Fruit fly (Drosophila melanogaster) whole organism: Measurements from ENCODE around the gene CG15629.

Experiments
- Dll ChIP-seq: fragments of >200 bp; optimal IDR thresholded peaks from 2 replicates; lab custom pipeline; 2017
- psq ChIP-seq: fragments of >200 bp; optimal IDR thresholded peaks from 2 replicates; lab custom pipeline; 2017

- TF ChIP-seq psq: no peak
- no peak for TF ChIP-seq Dll (lab: Kevin White, UChicago)
Observed at dm6 chr2L:4846629-4847125, 33.9 kb downstream of the CG15629 start.
